Worm (Caenorhabditis elegans) whole organism, L1 larva: Measurements from ENCODE around the gene arv-1.

Experiments used
- Y116A8C.19 ChIP-seq: sonication (generic microtip); optimal IDR thresholded peaks from 2 replicates; lab custom pipeline; 2016; ENCODE audit warnings: missing compliant biosample characterization, missing genetic modification characterization, borderline replicate concordance
- aha-1 ChIP-seq: fragments of 150-350 bp; optimal IDR thresholded peaks from 2 replicates; lab custom pipeline; 2014; ENCODE audit warnings: missing biosample characterization, missing genetic modification characterization
- aly-2 ChIP-seq: fragments of 150-350 bp; optimal IDR thresholded peaks from 2 replicates; lab custom pipeline; 2014; ENCODE audit warnings: missing biosample characterization, missing genetic modification characterization
- blmp-1 ChIP-seq: fragments of 150-350 bp; optimal IDR thresholded peaks from 2 replicates; lab custom pipeline; 2014; ENCODE audit warnings: missing biosample characterization, missing genetic modification characterization
- ceh-63 ChIP-seq: fragments of 200-800 bp; sonication (Bioruptor generic); optimal IDR thresholded peaks from 2 replicates; lab custom pipeline; 2018; ENCODE audit warnings: mild to moderate bottlenecking, missing genetic modification characterization, missing compliant biosample characterization
- ceh-88 ChIP-seq: fragments of 200-800 bp; sonication (Bioruptor generic); IDR thresholded peaks from 2 replicates; pipeline ENCODE4 v1.3.6; 2022; ENCODE audit warnings: missing genetic modification characterization, missing compliant biosample characterization
- ceh-90 ChIP-seq: sonication (generic microtip); optimal IDR thresholded peaks from 2 replicates; lab custom pipeline; 2016; ENCODE audit warnings: missing genetic modification characterization, missing compliant biosample characterization
- ces-1 ChIP-seq: fragments of 150-350 bp; optimal IDR thresholded peaks from 2 replicates; lab custom pipeline; 2014; ENCODE audit warnings: missing biosample characterization, missing genetic modification reagents, missing genetic modification characterization
- dpl-1 ChIP-seq, 3 experiments: fragments of 150-350 bp in 2 of 3; sonication (generic microtip) in 1 of 3; optimal IDR thresholded peaks; 2 replicates each; lab custom pipeline; 2014 to 2017; ENCODE audit warnings: missing biosample characterization in 3 of 3, missing genetic modification characterization in 3 of 3, missing genetic modification reagents in 3 of 3
- efl-1 ChIP-seq, 4 experiments: fragments of 150-350 bp; optimal IDR thresholded peaks in 3 of 4; peaks in 1 of 4; 1 replicate in 1 of 4; 2 replicates in 3 of 4; lab custom pipeline; 2014; ENCODE audit warnings: missing biosample characterization in 2 of 4, missing genetic modification characterization in 2 of 4, missing genetic modification reagents in 2 of 4
- efl-3 ChIP-seq: fragments of 200-800 bp; sonication (Bioruptor generic); optimal IDR thresholded peaks from 2 replicates; lab custom pipeline; 2018; ENCODE audit warnings: mild to moderate bottlenecking, missing genetic modification characterization, missing compliant biosample characterization
- elt-3 ChIP-seq, 6 experiments: fragments of 150-350 bp in 1 of 6; sonication (generic microtip); optimal IDR thresholded peaks; 2 replicates each; lab custom pipeline; 2017 to 2018; ENCODE audit warnings: missing biosample characterization in 6 of 6, missing genetic modification characterization in 6 of 6, inconsistent platforms in 1 of 6
- ets-5 ChIP-seq: fragments of 200-800 bp; sonication (Bioruptor generic); IDR thresholded peaks from 2 replicates; pipeline ENCODE4 v1.3.6; 2022; ENCODE audit warnings: missing genetic modification characterization, missing compliant biosample characterization
- fkh-10 ChIP-seq: sonication (generic microtip); optimal IDR thresholded peaks from 2 replicates; lab custom pipeline; 2017; ENCODE audit warnings: missing biosample characterization, missing genetic modification reagents, missing genetic modification characterization
- fkh-4 ChIP-seq: sonication (generic microtip); optimal IDR thresholded peaks from 2 replicates; lab custom pipeline; 2016; ENCODE audit warnings: missing compliant biosample characterization, missing genetic modification characterization, borderline replicate concordance
- fkh-8 ChIP-seq: sonication (generic microtip); optimal IDR thresholded peaks from 2 replicates; lab custom pipeline; 2016; ENCODE audit warnings: mild to moderate bottlenecking, missing genetic modification characterization, missing compliant biosample characterization
- grh-1 ChIP-seq: fragments of 200-800 bp; sonication (Bioruptor generic); IDR thresholded peaks from 2 replicates; pipeline ENCODE4 v1.3.6; 2022; ENCODE audit warnings: missing genetic modification reagents, missing genetic modification characterization, missing compliant biosample characterization
- hpl-2 ChIP-seq: fragments of 150-350 bp; optimal IDR thresholded peaks from 2 replicates; lab custom pipeline; 2014; ENCODE audit warnings: missing biosample characterization, missing genetic modification reagents, missing genetic modification characterization
- irx-1 ChIP-seq: sonication (generic microtip); optimal IDR thresholded peaks from 2 replicates; lab custom pipeline; 2016; ENCODE audit warnings: missing genetic modification characterization, missing compliant biosample characterization
- isw-1 ChIP-seq: fragments of 200-800 bp; sonication (Bioruptor generic); IDR thresholded peaks from 2 replicates; pipeline ENCODE4 v1.3.6; 2022; ENCODE audit warnings: missing genetic modification characterization, missing compliant biosample characterization
- lin-13 ChIP-seq: fragments of 150-350 bp; optimal IDR thresholded peaks from 2 replicates; lab custom pipeline; 2014; ENCODE audit warnings: missing biosample characterization, missing genetic modification reagents, missing genetic modification characterization
- lin-15B ChIP-seq: fragments of 150-350 bp; sonication (generic microtip); optimal IDR thresholded peaks from 3 replicates; lab custom pipeline; 2014; ENCODE audit warnings: missing biosample characterization, missing genetic modification characterization
- lin-39 ChIP-seq: fragments of 150-350 bp; optimal IDR thresholded peaks from 2 replicates; lab custom pipeline; 2014; ENCODE audit warnings: missing biosample characterization, missing genetic modification reagents, missing genetic modification characterization
- mdl-1 ChIP-seq, 2 experiments: fragments of 150-350 bp; optimal IDR thresholded peaks; 2 replicates each; lab custom pipeline; 2014 to 2017; ENCODE audit warnings: missing biosample characterization in 2 of 2, missing genetic modification characterization in 2 of 2, inconsistent platforms in 1 of 2
- mef-2 ChIP-seq: fragments of 150-350 bp; optimal IDR thresholded peaks from 2 replicates; lab custom pipeline; 2014; ENCODE audit warnings: missing biosample characterization, missing genetic modification characterization
- mep-1 ChIP-seq: fragments of 150-350 bp; optimal IDR thresholded peaks from 2 replicates; lab custom pipeline; 2014; ENCODE audit warnings: missing biosample characterization, missing genetic modification characterization
- nhr-11 ChIP-seq: fragments of 150-350 bp; optimal IDR thresholded peaks from 2 replicates; lab custom pipeline; 2014; ENCODE audit warnings: missing biosample characterization, missing genetic modification characterization
- nhr-20 ChIP-seq: sonication (generic microtip); optimal IDR thresholded peaks from 2 replicates; lab custom pipeline; 2016; ENCODE audit warnings: mild to moderate bottlenecking, missing genetic modification characterization, missing compliant biosample characterization
- nhr-237 ChIP-seq: fragments of 150-350 bp; optimal IDR thresholded peaks from 2 replicates; lab custom pipeline; 2014; ENCODE audit warnings: missing biosample characterization, missing genetic modification characterization
- nhr-28 ChIP-seq: fragments of 150-350 bp; optimal IDR thresholded peaks from 2 replicates; lab custom pipeline; 2014; ENCODE audit warnings: missing biosample characterization, missing genetic modification characterization
- nhr-76 ChIP-seq: sonication (generic microtip); optimal IDR thresholded peaks from 2 replicates; lab custom pipeline; 2017; ENCODE audit warnings: missing biosample characterization, missing genetic modification characterization
- nhr-85 ChIP-seq: sonication (generic microtip); peaks from one replicate; lab custom pipeline; 2016; ENCODE audit warnings: missing genetic modification characterization, inconsistent platforms, missing compliant biosample characterization
- pag-3 ChIP-seq: sonication (generic microtip); optimal IDR thresholded peaks from 2 replicates; lab custom pipeline; 2017; ENCODE audit warnings: missing genetic modification characterization, mild to moderate bottlenecking, missing compliant biosample characterization, antibody characterized with exemption, borderline replicate concordance; ENCODE audit not compliant: insufficient read depth
- pax-3 ChIP-seq: fragments of 200-800 bp; sonication (Bioruptor generic); optimal IDR thresholded peaks from 2 replicates; lab custom pipeline; 2018; ENCODE audit warnings: mild to moderate bottlenecking, missing genetic modification characterization, moderate library complexity, missing compliant biosample characterization
- pqm-1 ChIP-seq: sonication (generic microtip); optimal IDR thresholded peaks from 3 replicates; lab custom pipeline; 2017; ENCODE audit warnings: missing biosample characterization, missing genetic modification characterization
- snpc-4 ChIP-seq: fragments of 150-350 bp; optimal IDR thresholded peaks from 2 replicates; lab custom pipeline; 2014; ENCODE audit warnings: missing biosample characterization, missing genetic modification characterization
- snu-23 ChIP-seq: sonication (generic microtip); optimal IDR thresholded peaks from 2 replicates; lab custom pipeline; 2016; ENCODE audit warnings: missing genetic modification characterization, missing compliant biosample characterization
- sup-37 ChIP-seq: fragments of 200-800 bp; sonication (Bioruptor generic); optimal IDR thresholded peaks from 2 replicates; lab custom pipeline; 2018; ENCODE audit warnings: mild to moderate bottlenecking, missing genetic modification characterization, missing compliant biosample characterization
- unc-30 ChIP-seq: sonication (generic microtip); optimal IDR thresholded peaks from 2 replicates; lab custom pipeline; 2017; ENCODE audit warnings: missing biosample characterization, missing genetic modification characterization
- unc-62 ChIP-seq: fragments of 150-350 bp; optimal IDR thresholded peaks from 2 replicates; lab custom pipeline; 2014; ENCODE audit warnings: missing biosample characterization, missing genetic modification reagents, missing genetic modification characterization
- unc-98 ChIP-seq: fragments of 200-800 bp; sonication (Bioruptor generic); IDR thresholded peaks from 2 replicates; pipeline ENCODE4 v1.3.6; 2022; ENCODE audit warnings: missing genetic modification characterization, missing compliant biosample characterization
- zag-1 ChIP-seq: fragments of 150-350 bp; optimal IDR thresholded peaks from 2 replicates; lab custom pipeline; 2014; ENCODE audit warnings: missing biosample characterization, missing genetic modification characterization
- ztf-4 ChIP-seq: fragments of 150-350 bp; optimal IDR thresholded peaks from 2 replicates; lab custom pipeline; 2014; ENCODE audit warnings: missing biosample characterization, missing genetic modification characterization

The arv-1 gene

DNA sequence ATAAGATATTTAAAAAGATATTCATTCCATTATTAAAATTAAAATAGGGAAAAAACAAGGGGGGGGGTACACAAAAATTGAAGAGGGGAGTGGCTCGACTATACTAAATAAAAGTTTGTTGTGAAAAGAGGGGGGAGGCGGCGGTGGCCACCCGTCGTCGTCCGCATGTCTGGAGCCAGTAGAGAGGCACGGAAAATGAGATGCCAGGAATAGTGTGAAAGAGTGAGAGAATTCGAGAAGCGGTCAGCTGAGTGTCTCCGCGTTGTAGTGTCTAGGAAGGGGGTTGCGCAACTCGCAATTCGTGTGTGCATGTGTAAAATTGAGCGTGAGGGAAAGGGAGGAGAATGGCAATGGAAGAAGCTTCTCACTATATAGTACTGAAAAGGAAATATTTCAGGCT lies 1.7 kb upstream of the arv-1 start (continued):
- TF ChIP-seq aha-1 (tag; lab: Kevin White, UChicago) (no peak), nhr-11 (tag; lab: Kevin White, UChicago) (peak; percentile 26), pax-3 (tag; lab: Kevin White, UChicago) (no peak), sup-37 (GFP tag; lab: Kevin White, UChicago) (no peak), efl-1 (optimal IDR thresholded peaks at IDR 0.05; lab: Kevin White, UChicago) (peak in 1 of 2 experiments; percentile 26), efl-1 (GFP tag; optimal IDR thresholded peaks at IDR 0.05 in 1 of 2; lab: Kevin White, UChicago) (peak in 1 of 2 experiments; percentile 47), nhr-20 (tag; lab: Kevin White, UChicago) (no peak), pqm-1 (no peak), zag-1 (no peak), snpc-4 (tag; lab: Kevin White, UChicago) (no peak), snu-23 (GFP tag; lab: Kevin White, UChicago) (no peak), efl-3 (GFP tag; lab: Kevin White, UChicago) (no peak), fkh-8 (tag; lab: Kevin White, UChicago) (no peak), dpl-1 (GFP tag; optimal IDR thresholded peaks at IDR 0.05; lab: Kevin White, UChicago) (no peak), unc-30 (tag; lab: Kevin White, UChicago) (no peak), ceh-63 (GFP tag; lab: Kevin White, UChicago) (no peak), ets-5 (no peak), lin-39 (tag; lab: Kevin White, UChicago) (no peak), isw-1 (GFP tag; lab: Robert Waterston, UW) (no peak), Y116A8C.19 (tag; lab: Kevin White, UChicago) (no peak), ceh-88 (GFP tag; lab: Robert Waterston, UW) (no peak), nhr-237 (no peak), fkh-10 (GFP tag; lab: Kevin White, UChicago) (no peak), ztf-4 (tag; lab: Kevin White, UChicago) (no peak), unc-62 (GFP tag; lab: Kevin White, UChicago) (no peak), fkh-4 (tag; lab: Kevin White, UChicago) (no peak)
- TF ChIP-seq, all 84 proteins: peak for 10

DNA sequence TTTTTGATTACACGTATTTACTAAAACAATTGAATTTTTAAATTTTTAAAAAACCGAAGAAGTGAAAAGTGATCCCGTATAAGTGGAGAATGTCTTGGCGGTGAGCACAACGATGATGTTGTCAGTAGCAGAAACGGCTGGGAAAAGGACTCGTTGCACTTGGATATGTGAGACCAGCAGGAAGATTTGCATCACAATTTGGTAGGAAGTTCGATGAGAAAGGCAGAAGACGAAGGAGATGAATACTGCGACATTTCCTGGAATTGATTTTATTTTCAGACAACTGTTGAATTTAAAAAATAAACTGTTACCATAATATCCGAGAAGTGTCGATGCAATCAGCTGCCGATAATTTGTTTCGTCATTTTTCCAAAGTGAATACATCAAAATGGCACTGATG lies 717 bp downstream of the arv-1 start, which contains the start of gene R05H5.4:
Gene R05H5.4, minus strand, starts transcription at position 101 of the 400 bp plus-strand sequence.
- TF ChIP-seq hpl-2 (no peak), lin-15B (tag; lab: Kevin White, UChicago) (no peak), elt-3 (tag; optimal IDR thresholded peaks at IDR 0.05; lab: Kevin White, UChicago) (no peak), pax-3 (tag; lab: Kevin White, UChicago) (no peak), pag-3 (tag; lab: Kevin White, UChicago) (no peak), grh-1 (GFP tag; lab: Robert Waterston, UW) (no peak), ces-1 (no peak), lin-13 (GFP tag; lab: Kevin White, UChicago) (no peak), nhr-28 (tag; lab: Kevin White, UChicago) (no peak), unc-98 (no peak), mdl-1 (tag; optimal IDR thresholded peaks at IDR 0.05; lab: Kevin White, UChicago) (no peak), nhr-237 (no peak)

ce11 chrII:10198486-10198885 lies 2.1 kb downstream of the arv-1 start:
- TF ChIP-seq snu-23 (GFP tag; lab: Kevin White, UChicago), result no peak
- no peak for TF ChIP-seq dpl-1 (GFP tag; optimal IDR thresholded peaks at IDR 0.05; lab: Kevin White, UChicago)
- no peak for TF ChIP-seq aly-2 (tag; lab: Kevin White, UChicago)
- no peak for TF ChIP-seq ceh-90 (tag; lab: Kevin White, UChicago)
- no peak for TF ChIP-seq nhr-85 (tag; lab: Kevin White, UChicago)
- no peak for TF ChIP-seq nhr-76 (tag; lab: Kevin White, UChicago)
- TF ChIP-seq mef-2 (tag; lab: Kevin White, UChicago), result no peak
- no peak for TF ChIP-seq ets-5
- no peak for TF ChIP-seq irx-1 (tag; lab: Kevin White, UChicago)
- TF ChIP-seq mep-1 (tag; lab: Kevin White, UChicago), result no peak
- TF ChIP-seq blmp-1 (tag; lab: Kevin White, UChicago), result no peak
